Worm (Caenorhabditis elegans) whole organism, L3 larva: ENCODE data around the gene nhr-226.

Experiments
- ZK546.5 ChIP-seq: sonication (generic microtip); optimal IDR thresholded peaks from 2 replicates; lab custom pipeline; 2017; ENCODE audit warnings: missing biosample characterization, missing genetic modification characterization
- aly-2 ChIP-seq: fragments of 150-350 bp; optimal IDR thresholded peaks from 2 replicates; lab custom pipeline; 2014; ENCODE audit warnings: missing biosample characterization, missing genetic modification characterization
- ama-1 ChIP-seq: fragments of 150-350 bp; optimal IDR thresholded peaks from 2 replicates; lab custom pipeline; 2018
- ceh-16 ChIP-seq: sonication (generic microtip); optimal IDR thresholded peaks from 2 replicates; lab custom pipeline; 2017; ENCODE audit warnings: missing biosample characterization, missing genetic modification characterization
- ceh-28 ChIP-seq: fragments of 150-350 bp; optimal IDR thresholded peaks from 2 replicates; lab custom pipeline; 2014; ENCODE audit warnings: missing biosample characterization, missing genetic modification reagents, missing genetic modification characterization
- ceh-82 ChIP-seq: fragments of 150-350 bp; optimal IDR thresholded peaks from 2 replicates; lab custom pipeline; 2014; ENCODE audit warnings: missing biosample characterization, missing genetic modification characterization
- ceh-9 ChIP-seq: sonication (generic microtip); optimal IDR thresholded peaks from 2 replicates; lab custom pipeline; 2018; ENCODE audit warnings: missing biosample characterization, missing genetic modification characterization
- daf-12 ChIP-seq: fragments of 150-350 bp; optimal IDR thresholded peaks from 2 replicates; lab custom pipeline; 2014; ENCODE audit warnings: missing biosample characterization, missing genetic modification reagents, missing genetic modification characterization
- elt-2 ChIP-seq: sonication (generic microtip); optimal IDR thresholded peaks from 2 replicates; lab custom pipeline; 2016; ENCODE audit warnings: missing genetic modification reagents, mild to moderate bottlenecking, missing genetic modification characterization, missing compliant biosample characterization
- eor-1 ChIP-seq, 2 experiments: fragments of 150-350 bp; optimal IDR thresholded peaks; 2 replicates each; lab custom pipeline; 2014 to 2018; ENCODE audit warnings: missing biosample characterization in 2 of 2, missing genetic modification characterization in 2 of 2
- hmg-11 ChIP-seq: sonication (generic microtip); optimal IDR thresholded peaks from 2 replicates; lab custom pipeline; 2016; ENCODE audit warnings: missing genetic modification characterization, missing compliant biosample characterization
- jun-1 ChIP-seq: fragments of 150-350 bp; optimal IDR thresholded peaks from 2 replicates; lab custom pipeline; 2014; ENCODE audit warnings: missing biosample characterization, missing genetic modification reagents, missing genetic modification characterization
- lin-15B ChIP-seq: fragments of 150-350 bp; optimal IDR thresholded peaks from 2 replicates; lab custom pipeline; 2014; ENCODE audit warnings: missing biosample characterization, missing genetic modification characterization
- mdl-1 ChIP-seq: fragments of 150-350 bp; optimal IDR thresholded peaks from 2 replicates; lab custom pipeline; 2014; ENCODE audit warnings: missing biosample characterization, missing genetic modification characterization
- mml-1 ChIP-seq: fragments of 150-350 bp; sonication (generic microtip); optimal IDR thresholded peaks from 3 replicates; lab custom pipeline; 2014; ENCODE audit warnings: missing biosample characterization, missing genetic modification characterization
- nfya-1 ChIP-seq: sonication (generic microtip); optimal IDR thresholded peaks from 2 replicates; lab custom pipeline; 2017; ENCODE audit warnings: missing genetic modification characterization, mild to moderate bottlenecking, missing compliant biosample characterization, antibody characterized with exemption, moderate library complexity; ENCODE audit not compliant: insufficient read depth
- nhr-23 ChIP-seq: fragments of 150-350 bp; optimal IDR thresholded peaks from 2 replicates; lab custom pipeline; 2014; ENCODE audit warnings: missing biosample characterization, missing genetic modification reagents, missing genetic modification characterization
- nhr-237 ChIP-seq: fragments of 150-350 bp; optimal IDR thresholded peaks from 2 replicates; lab custom pipeline; 2014; ENCODE audit warnings: missing biosample characterization, missing genetic modification characterization
- nhr-25 ChIP-seq: sonication (generic microtip); optimal IDR thresholded peaks from 2 replicates; lab custom pipeline; 2017; ENCODE audit warnings: missing biosample characterization, missing genetic modification characterization
- nhr-28 ChIP-seq: fragments of 150-350 bp; optimal IDR thresholded peaks from 2 replicates; lab custom pipeline; 2014; ENCODE audit warnings: missing biosample characterization, missing genetic modification characterization
- nhr-43 ChIP-seq: sonication (generic microtip); optimal IDR thresholded peaks from 2 replicates; lab custom pipeline; 2016; ENCODE audit warnings: mild to moderate bottlenecking, missing genetic modification characterization, missing compliant biosample characterization; ENCODE audit not compliant: poor library complexity, severe bottlenecking
- nhr-67 ChIP-seq: fragments of 150-350 bp; optimal IDR thresholded peaks from 2 replicates; lab custom pipeline; 2014; ENCODE audit warnings: missing biosample characterization, missing genetic modification characterization
- nhr-77 ChIP-seq: fragments of 150-350 bp; optimal IDR thresholded peaks from 2 replicates; lab custom pipeline; 2014; ENCODE audit warnings: missing biosample characterization, missing genetic modification characterization
- pha-4 ChIP-seq: fragments of 150-350 bp; optimal IDR thresholded peaks from 2 replicates; lab custom pipeline; 2014; ENCODE audit warnings: missing biosample characterization, missing genetic modification reagents, missing genetic modification characterization
- pqm-1 ChIP-seq: fragments of 150-350 bp; optimal IDR thresholded peaks from 2 replicates; lab custom pipeline; 2017; ENCODE audit warnings: missing biosample characterization, missing genetic modification characterization, inconsistent platforms
- sea-2 ChIP-seq: fragments of 150-350 bp; sonication (generic microtip); optimal IDR thresholded peaks from 4 replicates; lab custom pipeline; 2014; ENCODE audit warnings: missing biosample characterization, missing genetic modification reagents, missing genetic modification characterization
- skn-1 ChIP-seq: fragments of 150-350 bp; optimal IDR thresholded peaks from 2 replicates; lab custom pipeline; 2014; ENCODE audit warnings: missing biosample characterization, missing genetic modification characterization
- snpc-4 ChIP-seq: fragments of 150-350 bp; optimal IDR thresholded peaks from 2 replicates; lab custom pipeline; 2014; ENCODE audit warnings: missing biosample characterization, missing genetic modification characterization
- unc-62 ChIP-seq: fragments of 150-350 bp; sonication (generic microtip); optimal IDR thresholded peaks from 4 replicates; lab custom pipeline; 2014; ENCODE audit warnings: missing biosample characterization, missing genetic modification reagents, missing genetic modification characterization
- zag-1 ChIP-seq: fragments of 150-350 bp; optimal IDR thresholded peaks from 2 replicates; lab custom pipeline; 2014; ENCODE audit warnings: missing biosample characterization, missing genetic modification characterization
- ztf-4 ChIP-seq: fragments of 150-350 bp; optimal IDR thresholded peaks from 2 replicates; lab custom pipeline; 2014; ENCODE audit warnings: missing biosample characterization, missing genetic modification characterization

nhr-226 gene

ce11 chrV:2274253-2274892, 20.3 kb upstream of the nhr-226 start, which contains the start of the genes Y5H2A.4 and abu-4:
TSS of gene Y5H2A.4 (minus strand) at chrV:2274353.
TSS of gene abu-4 (plus strand) at chrV:2274842.
- TF ChIP-seq aly-2 (tag; lab: Kevin White, UChicago) (no peak), ceh-9 (tag; lab: Kevin White, UChicago) (no peak), eor-1 (tag; optimal IDR thresholded peaks at IDR 0.05; lab: Kevin White, UChicago) (no peak), ama-1 (lab: Kevin White, UChicago) (no peak), nhr-43 (tag; lab: Kevin White, UChicago) (no peak), hmg-11 (tag; lab: Kevin White, UChicago) (no peak), zag-1 (no peak), mml-1 (tag; lab: Kevin White, UChicago) (no peak), ZK546.5 (no peak), ceh-16 (tag; lab: Kevin White, UChicago) (no peak), elt-2 (no peak), nfya-1 (tag; lab: Kevin White, UChicago) (no peak)

ce11 chrV:2277260-2277659, 17.4 kb upstream of the nhr-226 start:
- TF ChIP-seq mdl-1 (no peak), lin-15B (tag; lab: Kevin White, UChicago) (peak; percentile 10), pqm-1 (tag; lab: Kevin White, UChicago) (peak; percentile 2), pha-4 (peak; percentile 21)

- TF ChIP-seq ceh-9 (tag; lab: Kevin White, UChicago) = no peak
- no peak for TF ChIP-seq ztf-4 (tag; lab: Kevin White, UChicago)
- peak; percentile 44 for TF ChIP-seq pha-4
- peak; percentile 4 for TF ChIP-seq pqm-1 (tag; lab: Kevin White, UChicago)
- peak; percentile 1 for TF ChIP-seq elt-2
- TF ChIP-seq nhr-237 (tag; lab: Kevin White, UChicago) = no peak
- TF ChIP-seq nhr-67 (tag; lab: Kevin White, UChicago) = no peak
These were observed 16.6 kb upstream of the nhr-226 start, which contains the start of gene nhr-59 for ce11 chrV:2278052-2278451. TSS of gene nhr-59 (minus strand) at chrV:2278265.

DNA sequence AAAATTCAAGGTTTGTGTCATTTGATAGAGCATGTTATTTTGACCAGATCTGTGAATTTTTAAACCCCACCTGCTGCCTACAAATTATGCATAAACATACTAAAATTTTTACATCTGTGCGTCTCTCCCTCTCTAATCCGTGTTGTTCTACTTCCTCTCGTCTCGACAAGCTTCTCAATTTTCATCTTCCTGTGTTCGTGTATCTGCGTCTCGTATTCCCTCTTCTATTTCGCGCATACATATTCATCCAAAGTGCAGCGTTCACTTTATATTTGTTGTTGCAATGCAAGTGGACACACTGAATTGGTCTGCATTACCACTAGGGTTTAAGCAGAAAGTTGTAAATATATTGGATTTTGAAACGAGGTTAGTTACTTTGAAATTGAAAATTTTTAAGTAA, 16.1 kb upstream of the nhr-226 start, which contains the start of gene fbxa-137:
Gene fbxa-137 (plus strand): TSS at position 274 of the 400 bp plus-strand sequence.
- TF ChIP-seq skn-1 (no peak), nhr-67 (tag; lab: Kevin White, UChicago) (no peak), daf-12 (no peak), mml-1 (tag; lab: Kevin White, UChicago) (no peak), ztf-4 (tag; lab: Kevin White, UChicago) (no peak), ceh-82 (no peak), sea-2 (GFP tag; lab: Kevin White, UChicago) (no peak), lin-15B (tag; lab: Kevin White, UChicago) (no peak), nhr-237 (tag; lab: Kevin White, UChicago) (no peak), unc-62 (GFP tag; lab: Kevin White, UChicago) (no peak)
- TF ChIP-seq, all 47 proteins: peak for 0

DNA sequence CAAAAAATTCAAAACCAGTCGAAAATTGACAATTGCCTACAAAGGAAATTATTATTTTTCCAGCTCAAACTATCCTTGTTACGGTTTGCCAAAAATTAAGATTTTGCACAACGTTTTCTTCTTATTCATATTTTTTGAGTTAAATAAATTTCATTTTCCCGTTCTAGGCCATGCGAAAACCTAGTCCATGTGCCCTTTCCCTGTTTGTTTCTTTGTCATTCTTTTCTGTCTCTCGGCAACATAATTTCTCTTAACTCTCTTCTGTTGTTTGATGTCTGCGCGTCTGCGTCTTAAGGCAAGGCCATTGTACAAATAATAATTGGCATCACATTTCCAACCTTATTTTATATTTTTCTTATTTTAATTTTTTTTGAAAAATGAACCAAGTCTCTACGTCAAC, 13.2 kb upstream of the nhr-226 start, which contains the start of gene nhr-228:
Gene nhr-228 (plus strand): TSS at position 261 of the 400 bp plus-strand sequence.
- peak; percentile 38 for TF ChIP-seq nhr-25 (tag; lab: Kevin White, UChicago)
- TF ChIP-seq snpc-4 (tag; lab: Kevin White, UChicago) = peak; percentile 17
- peak; percentile 84 for TF ChIP-seq skn-1
- no peak for TF ChIP-seq sea-2 (GFP tag; lab: Kevin White, UChicago)
- peak; percentile 29 for TF ChIP-seq elt-2
- TF ChIP-seq ceh-16 (tag; lab: Kevin White, UChicago) = no peak
- TF ChIP-seq hmg-11 (tag; lab: Kevin White, UChicago) = peak; percentile 66
- TF ChIP-seq daf-12 = no peak
- TF ChIP-seq lin-15B (tag; lab: Kevin White, UChicago) = peak; percentile 49
- peak; percentile 46 for TF ChIP-seq nhr-23
- TF ChIP-seq pha-4 = peak; percentile 91
- no peak for TF ChIP-seq ceh-28 (tag; lab: Kevin White, UChicago)
- no peak for TF ChIP-seq nhr-77 (tag; lab: Kevin White, UChicago)
- peak; percentile 22 for TF ChIP-seq jun-1 (tag; lab: Kevin White, UChicago)
- no peak for TF ChIP-seq nhr-28
- TF ChIP-seq nfya-1 (tag; lab: Kevin White, UChicago) = peak; percentile 54
- no peak for TF ChIP-seq eor-1 (tag; optimal IDR thresholded peaks at IDR 0.05; lab: Kevin White, UChicago)
- no peak for TF ChIP-seq ceh-9 (tag; lab: Kevin White, UChicago)
- no peak for TF ChIP-seq mml-1 (tag; lab: Kevin White, UChicago)
